Fruit fly (Drosophila melanogaster) whole organism, pupa: Measurements from ENCODE around the gene CG2964.

Experiments
- CG10348 ChIP-seq: fragments of 200-800 bp; sonication (Bioruptor generic); IDR thresholded peaks from 2 replicates; pipeline ENCODE4 v1.3.6; 2022; ENCODE audit warnings: missing biosample characterization, missing genetic modification characterization
- CG12605 ChIP-seq: fragments of 200-800 bp; sonication (Bioruptor generic); IDR thresholded peaks from 2 replicates; pipeline ENCODE4 v1.3.6; 2022; ENCODE audit warnings: missing biosample characterization, missing genetic modification characterization
- CG13204 ChIP-seq: fragments of 200-800 bp; sonication (Bioruptor generic); optimal IDR thresholded peaks from 2 replicates; lab custom pipeline; 2018; ENCODE audit warnings: missing biosample characterization, mild to moderate bottlenecking, missing genetic modification characterization, moderate library complexity
- CG14655 ChIP-seq: fragments of 200-800 bp; sonication (Bioruptor generic); optimal IDR thresholded peaks from 3 replicates; lab custom pipeline; 2017; ENCODE audit warnings: mild to moderate bottlenecking, missing biosample characterization, missing genetic modification reagents, missing genetic modification characterization
- CG15710 ChIP-seq: fragments of 200-800 bp; sonication (Bioruptor generic); optimal IDR thresholded peaks from 2 replicates; lab custom pipeline; 2018; ENCODE audit warnings: missing biosample characterization, mild to moderate bottlenecking, missing genetic modification characterization, moderate library complexity
- CG17806 ChIP-seq: fragments of 200-800 bp; sonication (Bioruptor generic); optimal IDR thresholded peaks from 2 replicates; lab custom pipeline; 2018; ENCODE audit warnings: missing biosample characterization, mild to moderate bottlenecking, missing genetic modification characterization, moderate library complexity
- CG32121 ChIP-seq: fragments of 200-800 bp; sonication (Bioruptor generic); IDR thresholded peaks from 2 replicates; pipeline ENCODE4 v1.3.6; 2022; ENCODE audit warnings: missing biosample characterization, missing genetic modification characterization
- CG34367 ChIP-seq: fragments of 200-800 bp; sonication (Bioruptor generic); optimal IDR thresholded peaks from 2 replicates; lab custom pipeline; 2018; ENCODE audit warnings: missing biosample characterization, mild to moderate bottlenecking, missing genetic modification characterization
- CG4496 ChIP-seq: fragments of 200-800 bp; sonication (Bioruptor generic); IDR thresholded peaks from 3 replicates; pipeline ENCODE4 v1.3.6; 2022; ENCODE audit warnings: missing biosample characterization, missing genetic modification characterization
- CG8159 ChIP-seq: fragments of 200-800 bp; sonication (Bioruptor generic); optimal IDR thresholded peaks from 3 replicates; lab custom pipeline; 2018; ENCODE audit warnings: missing biosample characterization, mild to moderate bottlenecking, missing genetic modification characterization, moderate library complexity
- CG8301 ChIP-seq: fragments of 200-800 bp; sonication (Bioruptor generic); optimal IDR thresholded peaks from 2 replicates; lab custom pipeline; 2018; ENCODE audit warnings: missing biosample characterization, mild to moderate bottlenecking, missing genetic modification characterization
- CG9948 ChIP-seq: fragments of 200-800 bp; sonication (Bioruptor generic); optimal IDR thresholded peaks from 2 replicates; lab custom pipeline; 2018; ENCODE audit warnings: missing biosample characterization, mild to moderate bottlenecking, missing genetic modification characterization, moderate library complexity
- D1 ChIP-seq: fragments of 200-800 bp; sonication (Bioruptor generic); optimal IDR thresholded peaks from 2 replicates; lab custom pipeline; 2018; ENCODE audit warnings: missing biosample characterization, mild to moderate bottlenecking, missing genetic modification characterization, moderate library complexity
- EcR ChIP-seq: fragments of 200-800 bp; sonication (Bioruptor generic); optimal IDR thresholded peaks from 3 replicates; lab custom pipeline; 2019; ENCODE audit warnings: missing biosample characterization, missing genetic modification characterization, mild to moderate bottlenecking, moderate library complexity, missing genetic modification reagents
- Ets98B ChIP-seq: fragments of 200-800 bp; sonication (Bioruptor generic); IDR thresholded peaks from 2 replicates; pipeline ENCODE4 v1.3.6; 2022; ENCODE audit warnings: missing biosample characterization, missing genetic modification characterization
- Pif1A ChIP-seq: fragments of 200-800 bp; sonication (Bioruptor generic); optimal IDR thresholded peaks from 3 replicates; lab custom pipeline; 2016; ENCODE audit warnings: missing biosample characterization, missing genetic modification characterization
- Pif1B ChIP-seq: fragments of 200-800 bp; sonication (Bioruptor generic); optimal IDR thresholded peaks from 3 replicates; lab custom pipeline; 2016; ENCODE audit warnings: missing biosample characterization, missing genetic modification characterization
- Snoo ChIP-seq: fragments of 200-800 bp; sonication (Bioruptor generic); optimal IDR thresholded peaks from 3 replicates; lab custom pipeline; 2017; ENCODE audit warnings: missing biosample characterization, mild to moderate bottlenecking, missing genetic modification characterization, inconsistent platforms
- fd96Ca ChIP-seq: fragments of 200-800 bp; sonication (Bioruptor generic); IDR thresholded peaks from 3 replicates; pipeline ENCODE4 v1.3.6; 2022; ENCODE audit warnings: missing biosample characterization, missing genetic modification characterization
- gl ChIP-seq: fragments of 200-800 bp; sonication (Bioruptor generic); optimal IDR thresholded peaks from 2 replicates; lab custom pipeline; 2018; ENCODE audit warnings: missing biosample characterization, mild to moderate bottlenecking, missing genetic modification characterization
- rn ChIP-seq: fragments of 200-800 bp; sonication (Bioruptor generic); IDR thresholded peaks from 2 replicates; pipeline ENCODE4 v1.3.6; 2022; ENCODE audit warnings: missing biosample characterization, missing genetic modification characterization

CG2964 gene

DNA sequence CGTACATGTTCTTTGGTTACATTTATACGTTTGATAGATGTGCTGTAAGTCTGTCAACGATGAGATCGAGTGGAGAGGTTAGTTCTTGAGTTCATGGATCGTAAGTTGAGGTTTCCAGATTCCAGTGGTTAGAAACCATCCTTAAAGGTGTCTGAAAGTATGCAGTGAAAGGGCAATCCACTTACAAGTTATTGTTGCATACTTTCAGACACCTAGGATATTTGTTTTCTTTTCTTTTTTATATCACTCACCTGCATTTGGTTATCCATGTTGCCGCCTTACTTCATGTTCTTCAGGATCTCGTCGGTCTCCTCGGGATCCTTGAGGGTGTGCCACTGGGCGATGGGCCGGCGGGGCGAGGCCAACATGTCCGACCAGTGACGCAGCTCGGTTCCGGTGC, 29.4 kb upstream of the CG2964 start:
- TF ChIP-seq Pif1A (GFP tag; lab: Kevin White, UChicago) (no peak), CG15710 (tag; lab: Kevin White, UChicago) (no peak), Snoo (no peak), CG8159 (tag; lab: Kevin White, UChicago) (no peak), CG8301 (tag; lab: Kevin White, UChicago) (no peak), CG9948 (tag; lab: Kevin White, UChicago) (no peak), CG12605 (GFP tag; lab: Robert Waterston, UW) (no peak), D1 (tag; lab: Kevin White, UChicago) (no peak), CG13204 (GFP tag; lab: Kevin White, UChicago) (no peak), EcR (GFP tag; lab: Kevin White, UChicago) (no peak), Ets98B (GFP tag; lab: Robert Waterston, UW) (no peak), CG10348 (GFP tag; lab: Robert Waterston, UW) (no peak), CG17806 (no peak), CG32121 (GFP tag; lab: Robert Waterston, UW) (no peak), Pif1B (GFP tag; lab: Kevin White, UChicago) (no peak), rn (GFP tag; lab: Robert Waterston, UW) (no peak), gl (tag; lab: Kevin White, UChicago) (no peak), CG14655 (GFP tag; lab: Kevin White, UChicago) (no peak), CG34367 (tag; lab: Kevin White, UChicago) (no peak), fd96Ca (GFP tag; lab: Robert Waterston, UW) (no peak)

DNA sequence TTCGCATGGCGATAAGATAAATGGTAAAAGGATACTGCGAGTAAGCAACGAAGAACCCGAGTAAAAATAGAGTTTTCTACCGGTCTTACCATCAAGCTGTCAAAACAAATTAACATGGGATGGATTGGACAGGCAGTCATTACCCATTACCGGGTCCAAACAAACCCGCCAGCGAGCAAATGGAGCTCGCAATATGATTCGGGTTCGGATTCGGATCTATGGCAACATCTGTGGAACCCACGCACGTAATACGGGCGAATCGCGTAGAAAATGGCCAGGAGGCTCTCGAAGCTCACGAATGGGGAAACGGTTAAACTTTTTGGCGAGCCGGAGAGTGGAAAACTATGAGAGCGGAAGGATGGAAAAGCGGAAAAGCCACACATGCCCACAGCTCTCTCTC, 15.1 kb upstream of the CG2964 start:
- TF ChIP-seq CG8159 (tag; lab: Kevin White, UChicago) (no peak), CG10348 (GFP tag; lab: Robert Waterston, UW) (no peak), rn (GFP tag; lab: Robert Waterston, UW) (no peak), EcR (GFP tag; lab: Kevin White, UChicago) (no peak)

DNA sequence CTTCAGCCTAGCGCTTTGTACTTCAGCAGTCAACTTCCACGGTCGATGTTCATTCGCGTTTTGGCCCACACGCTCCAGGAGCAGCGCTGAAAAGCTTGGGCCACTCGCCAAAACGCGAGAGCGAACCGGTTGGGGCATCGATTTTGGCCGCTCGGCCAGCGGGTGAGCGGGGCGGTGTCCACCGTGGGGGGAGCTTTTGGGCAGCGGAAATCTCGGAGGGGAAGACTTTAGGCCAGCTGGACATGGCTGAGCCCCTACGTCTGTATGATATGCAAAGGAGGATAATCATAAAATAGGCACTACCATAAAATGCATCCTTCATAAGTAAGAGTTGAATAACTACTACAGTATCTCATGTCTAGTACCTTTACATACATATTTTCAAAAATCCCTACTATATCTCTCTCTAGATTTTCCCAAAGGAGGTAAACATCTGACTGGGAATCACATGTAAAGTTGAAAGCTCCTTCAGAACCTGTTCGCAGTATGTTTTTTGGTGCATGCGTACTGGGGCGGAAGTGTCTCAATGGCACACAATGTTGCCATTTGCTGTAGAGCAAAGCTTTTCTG, 12.2 kb upstream of the CG2964 start, which contains the start of gene Syt1:
TSS of gene Syt1 (minus strand) at position 71 of the 570 bp plus-strand sequence.
- TF ChIP-seq EcR (GFP tag; lab: Kevin White, UChicago) (no peak), D1 (tag; lab: Kevin White, UChicago) (no peak), CG4496 (GFP tag; lab: Robert Waterston, UW) (0 out of 3 replicates have a peak, but pooled peaks have one; percentile 9), CG32121 (GFP tag; lab: Robert Waterston, UW) (no peak), rn (GFP tag; lab: Robert Waterston, UW) (no peak), CG10348 (GFP tag; lab: Robert Waterston, UW) (no peak), CG12605 (GFP tag; lab: Robert Waterston, UW) (no peak), CG13204 (GFP tag; lab: Kevin White, UChicago) (no peak), CG8159 (tag; lab: Kevin White, UChicago) (no peak), gl (tag; lab: Kevin White, UChicago) (no peak), CG17806 (no peak), fd96Ca (GFP tag; lab: Robert Waterston, UW) (no peak), Pif1B (GFP tag; lab: Kevin White, UChicago) (no peak), Pif1A (GFP tag; lab: Kevin White, UChicago) (peak; percentile 0), Ets98B (GFP tag; lab: Robert Waterston, UW) (no peak), CG9948 (tag; lab: Kevin White, UChicago) (no peak)

DNA sequence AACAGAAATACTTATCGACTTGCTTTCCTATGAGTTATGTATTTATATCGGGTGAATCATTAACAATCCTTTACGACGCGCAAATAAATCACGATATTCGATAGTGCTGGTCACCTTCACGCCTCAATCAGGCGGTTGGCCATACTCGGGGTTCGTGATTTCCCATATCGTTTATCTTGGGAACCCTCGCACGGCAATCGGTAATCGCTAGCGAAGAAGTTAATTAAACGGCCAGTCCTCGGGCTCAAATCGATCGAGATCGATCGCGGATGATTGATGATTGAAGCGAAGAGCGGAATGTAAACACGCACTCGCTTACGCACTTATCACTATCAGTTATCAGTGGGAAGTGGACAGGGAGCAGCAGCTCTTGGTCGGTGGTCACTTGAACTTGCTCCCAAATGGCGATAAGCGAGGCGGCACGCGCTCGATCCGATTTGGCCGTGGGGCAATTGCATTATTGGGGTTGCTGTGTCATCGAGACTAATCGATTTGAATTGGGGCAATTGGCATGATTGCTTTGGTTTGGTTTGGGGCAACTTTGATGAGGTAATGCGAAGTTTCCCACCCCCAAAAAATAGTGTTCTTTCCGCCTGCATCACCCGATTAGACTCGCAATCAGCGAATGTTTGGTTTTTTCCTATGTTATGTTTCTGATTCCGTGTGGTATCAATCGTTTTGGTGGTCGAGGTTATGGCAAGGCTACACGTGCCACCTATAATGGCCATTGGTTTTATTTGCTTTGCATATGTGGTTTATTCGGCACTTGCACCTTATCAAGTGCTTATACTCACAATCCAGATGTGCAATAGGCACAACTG, 11.1 kb upstream of the CG2964 start:
- no peak for TF ChIP-seq CG4496 (GFP tag; lab: Robert Waterston, UW)
- no peak for TF ChIP-seq rn (GFP tag; lab: Robert Waterston, UW)
- no peak for TF ChIP-seq fd96Ca (GFP tag; lab: Robert Waterston, UW)
- TF ChIP-seq CG8159 (tag; lab: Kevin White, UChicago) = no peak
- TF ChIP-seq EcR (GFP tag; lab: Kevin White, UChicago) = no peak
- TF ChIP-seq Pif1A (GFP tag; lab: Kevin White, UChicago) = no peak
- TF ChIP-seq CG14655 (GFP tag; lab: Kevin White, UChicago) = no peak

DNA sequence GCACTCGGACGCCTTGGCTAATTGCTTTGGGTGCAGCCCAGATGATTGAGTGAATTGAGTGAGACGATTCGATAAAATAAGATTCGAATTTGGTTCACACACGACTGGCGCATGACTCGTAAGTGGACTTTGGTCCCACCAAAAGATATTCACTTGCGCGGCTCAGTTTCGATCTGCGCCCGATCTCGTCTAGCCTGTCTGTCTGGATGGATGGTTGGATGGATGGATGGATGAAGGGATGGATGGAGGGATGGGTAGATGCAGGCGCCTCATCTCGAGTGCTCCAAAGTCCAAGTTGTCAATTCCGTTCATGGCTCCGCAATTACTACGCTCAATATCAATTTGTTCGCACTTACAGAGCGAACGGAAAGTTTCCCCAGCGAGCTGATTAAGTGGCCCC, 9.7 kb upstream of the CG2964 start:
- TF ChIP-seq CG13204 (GFP tag; lab: Kevin White, UChicago) (peak; percentile 79), CG10348 (GFP tag; lab: Robert Waterston, UW) (no peak), Pif1B (GFP tag; lab: Kevin White, UChicago) (peak; percentile 24), EcR (GFP tag; lab: Kevin White, UChicago) (peak; percentile 27), CG12605 (GFP tag; lab: Robert Waterston, UW) (peak; percentile 68; the same call in 1 of the 2 replicates), CG9948 (tag; lab: Kevin White, UChicago) (no peak), D1 (tag; lab: Kevin White, UChicago) (no peak), Ets98B (GFP tag; lab: Robert Waterston, UW) (peak; percentile 51; the same call in 1 of the 2 replicates), fd96Ca (GFP tag; lab: Robert Waterston, UW) (peak; percentile 46; the same call in 1 of the 3 replicates), CG32121 (GFP tag; lab: Robert Waterston, UW) (no peak), CG34367 (tag; lab: Kevin White, UChicago) (peak; percentile 46), CG15710 (tag; lab: Kevin White, UChicago) (peak; percentile 35), gl (tag; lab: Kevin White, UChicago) (peak; percentile 87), CG8301 (tag; lab: Kevin White, UChicago) (peak; percentile 46), Snoo (peak; percentile 25), CG14655 (GFP tag; lab: Kevin White, UChicago) (peak; percentile 64), CG8159 (tag; lab: Kevin White, UChicago) (peak; percentile 36), CG4496 (GFP tag; lab: Robert Waterston, UW) (peak; percentile 45; the same call in 1 of the 3 replicates), CG17806 (peak; percentile 28), Pif1A (GFP tag; lab: Kevin White, UChicago) (peak; percentile 39)
